Worm (Caenorhabditis elegans) whole organism, late embryonic: ENCODE data around the gene ccdc-55.

Experiments
- K02D7.2 ChIP-seq: sonication (generic microtip); optimal IDR thresholded peaks from 2 replicates; lab custom pipeline; 2017; ENCODE audit warnings: mild to moderate bottlenecking, missing genetic modification characterization, missing compliant biosample characterization
- ama-1 ChIP-seq: fragments of 150-350 bp; optimal IDR thresholded peaks from 2 replicates; lab custom pipeline; 2014
- ceh-48 ChIP-seq: sonication (generic microtip); optimal IDR thresholded peaks from 2 replicates; lab custom pipeline; 2016; ENCODE audit warnings: missing genetic modification characterization, inconsistent platforms, missing compliant biosample characterization
- dmd-4 ChIP-seq: sonication (generic microtip); optimal IDR thresholded peaks from 2 replicates; lab custom pipeline; 2016; ENCODE audit warnings: borderline replicate concordance, missing genetic modification characterization, missing compliant biosample characterization
- fkh-6 ChIP-seq: sonication (generic microtip); optimal IDR thresholded peaks from 2 replicates; lab custom pipeline; 2016; ENCODE audit warnings: missing genetic modification characterization, missing compliant biosample characterization
- madf-2 ChIP-seq: sonication (generic microtip); optimal IDR thresholded peaks from 2 replicates; lab custom pipeline; 2017; ENCODE audit warnings: missing genetic modification characterization, missing compliant biosample characterization
- nfya-1 ChIP-seq: sonication (generic microtip); optimal IDR thresholded peaks from 2 replicates; lab custom pipeline; 2017; ENCODE audit warnings: missing genetic modification characterization, mild to moderate bottlenecking, missing compliant biosample characterization, antibody characterized with exemption, moderate library complexity
- nhr-11 ChIP-seq: fragments of 150-350 bp; optimal IDR thresholded peaks from 2 replicates; lab custom pipeline; 2014; ENCODE audit warnings: missing biosample characterization, missing genetic modification characterization
- pha-4 ChIP-seq: fragments of 150-350 bp; optimal IDR thresholded peaks from 2 replicates; lab custom pipeline; 2018; ENCODE audit warnings: missing biosample characterization, missing genetic modification reagents, missing genetic modification characterization
- pros-1 ChIP-seq: fragments of 150-350 bp; optimal IDR thresholded peaks from 2 replicates; lab custom pipeline; 2014; ENCODE audit warnings: missing biosample characterization, missing genetic modification reagents, missing genetic modification characterization

DNA sequence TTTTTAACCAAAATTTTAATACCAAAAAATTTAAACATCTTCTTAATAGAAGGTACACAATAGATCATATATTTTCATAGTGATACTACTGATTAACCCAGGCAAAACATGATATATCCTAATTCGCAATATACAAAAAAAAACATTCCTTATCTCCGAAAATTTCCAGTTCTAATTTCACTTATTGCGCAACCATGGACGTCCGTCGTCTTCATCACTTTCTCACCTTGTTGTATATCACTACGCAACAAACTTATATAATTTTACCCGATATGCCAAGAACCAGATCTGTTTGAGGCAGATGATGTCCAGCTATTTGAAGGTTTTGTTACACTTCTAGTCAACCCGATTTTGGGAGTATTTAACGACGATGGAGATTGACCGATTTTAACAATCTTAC is 19.3 kb upstream of the ccdc-55 start, which contains the start of gene R74.2:
- no peak for TF ChIP-seq dmd-4
- no peak for TF ChIP-seq ceh-48 (tag; lab: Kevin White, UChicago)
- TF ChIP-seq ama-1, result no peak
- no peak for TF ChIP-seq fkh-6 (tag; lab: Kevin White, UChicago)
- no peak for TF ChIP-seq nhr-11 (tag; lab: Kevin White, UChicago)
- TF ChIP-seq pha-4 (tag; lab: Kevin White, UChicago), result no peak
- no peak for TF ChIP-seq pros-1 (tag; lab: Kevin White, UChicago)
- TF ChIP-seq nfya-1, result no peak
- no peak for TF ChIP-seq madf-2
- no peak for TF ChIP-seq K02D7.2 (tag; lab: Kevin White, UChicago)
